Worm (Caenorhabditis elegans): ENCODE data around the gene nmr-1.

- TF ChIP-seq hlh-30 (tag; optimal IDR thresholded peaks at IDR 0.05; ENCODE audit: insufficient read depth) (no peak), ahr-1 (tag; optimal IDR thresholded peaks at IDR 0.05) (no peak)
Observed at ce11 chrII:5465729-5466408, 19.5 kb upstream of the nmr-1 start, which contains the start of gene clr-1.
